Worm (Caenorhabditis elegans) whole organism, L2 larva: ENCODE data around the gene unc-27.

Experiments
- C34F6.9 ChIP-seq: fragments of 150-350 bp; optimal IDR thresholded peaks from 2 replicates; lab custom pipeline; 2014; ENCODE audit warnings: missing biosample characterization, missing genetic modification characterization
- F13H6.1 ChIP-seq: sonication (generic microtip); optimal IDR thresholded peaks from 2 replicates; lab custom pipeline; 2016; ENCODE audit warnings: missing genetic modification characterization, missing compliant biosample characterization
- R02D3.7 ChIP-seq: fragments of 150-350 bp; optimal IDR thresholded peaks from 2 replicates; lab custom pipeline; 2014; ENCODE audit warnings: missing biosample characterization, missing genetic modification characterization
- Y55F3AM.14 ChIP-seq: fragments of 200-800 bp; sonication (Bioruptor generic); optimal IDR thresholded peaks from 2 replicates; lab custom pipeline; 2018; ENCODE audit warnings: mild to moderate bottlenecking, missing genetic modification characterization, missing compliant biosample characterization
- alr-1 ChIP-seq: fragments of 150-350 bp; optimal IDR thresholded peaks from 2 replicates; lab custom pipeline; 2014; ENCODE audit warnings: missing biosample characterization, missing genetic modification characterization
- aly-2 ChIP-seq: fragments of 150-350 bp; optimal IDR thresholded peaks from 2 replicates; lab custom pipeline; 2014; ENCODE audit warnings: missing biosample characterization, missing genetic modification characterization
- ama-1 ChIP-seq: fragments of 150-350 bp; optimal IDR thresholded peaks from 2 replicates; lab custom pipeline; 2018; ENCODE audit warnings: inconsistent platforms
- blmp-1 ChIP-seq: sonication (generic microtip); optimal IDR thresholded peaks from 2 replicates; lab custom pipeline; 2017; ENCODE audit warnings: missing genetic modification characterization, mild to moderate bottlenecking, missing compliant biosample characterization, antibody characterized with exemption, moderate library complexity; ENCODE audit not compliant: insufficient read depth
- ceh-16 ChIP-seq: fragments of 150-350 bp; optimal IDR thresholded peaks from 2 replicates; lab custom pipeline; 2014; ENCODE audit warnings: missing biosample characterization, missing genetic modification characterization
- ceh-82 ChIP-seq: fragments of 150-350 bp; optimal IDR thresholded peaks from 2 replicates; lab custom pipeline; 2014; ENCODE audit warnings: missing biosample characterization, missing genetic modification characterization
- crh-2 ChIP-seq: sonication (generic microtip); optimal IDR thresholded peaks from 2 replicates; lab custom pipeline; 2017; ENCODE audit warnings: missing biosample characterization, missing genetic modification characterization
- dmd-4 ChIP-seq: sonication (generic microtip); optimal IDR thresholded peaks from 2 replicates; lab custom pipeline; 2017; ENCODE audit warnings: missing biosample characterization, missing genetic modification characterization
- egl-27 ChIP-seq: sonication (generic microtip); optimal IDR thresholded peaks from 3 replicates; lab custom pipeline; 2017; ENCODE audit warnings: missing biosample characterization, missing genetic modification reagents, missing genetic modification characterization
- elt-1 ChIP-seq: fragments of 150-350 bp; optimal IDR thresholded peaks from 2 replicates; lab custom pipeline; 2014; ENCODE audit warnings: missing biosample characterization, missing genetic modification characterization
- elt-3 ChIP-seq: sonication (generic microtip); optimal IDR thresholded peaks from 2 replicates; lab custom pipeline; 2017; ENCODE audit warnings: missing biosample characterization, missing genetic modification characterization
- fos-1 ChIP-seq: fragments of 150-350 bp; optimal IDR thresholded peaks from 2 replicates; lab custom pipeline; 2014; ENCODE audit warnings: missing biosample characterization, missing genetic modification characterization
- gmeb-1 ChIP-seq: fragments of 150-350 bp; optimal IDR thresholded peaks from 2 replicates; lab custom pipeline; 2014; ENCODE audit warnings: missing biosample characterization, missing genetic modification characterization
- lin-39 ChIP-seq: fragments of 150-350 bp; optimal IDR thresholded peaks from 2 replicates; lab custom pipeline; 2014; ENCODE audit warnings: missing biosample characterization, missing genetic modification reagents, missing genetic modification characterization
- lsy-2 ChIP-seq, 2 experiments: fragments of 150-350 bp in 1 of 2; sonication (generic microtip) in 1 of 2; optimal IDR thresholded peaks; 2 replicates each; lab custom pipeline; 2014 to 2017; ENCODE audit warnings: missing biosample characterization in 2 of 2, missing genetic modification characterization in 2 of 2
- mab-5 ChIP-seq: fragments of 150-350 bp; optimal IDR thresholded peaks from 2 replicates; lab custom pipeline; 2014; ENCODE audit warnings: missing biosample characterization, missing genetic modification characterization
- mbf-1 ChIP-seq: sonication (generic microtip); optimal IDR thresholded peaks from 2 replicates; lab custom pipeline; 2017; ENCODE audit warnings: missing biosample characterization, missing genetic modification characterization
- mdl-1 ChIP-seq, 2 experiments: fragments of 150-350 bp in 1 of 2; sonication (generic microtip) in 1 of 2; optimal IDR thresholded peaks; 2 replicates each; lab custom pipeline; 2017; ENCODE audit warnings: missing biosample characterization in 2 of 2, missing genetic modification characterization in 2 of 2
- nhr-10 ChIP-seq: sonication (generic microtip); optimal IDR thresholded peaks from 2 replicates; lab custom pipeline; 2017; ENCODE audit warnings: missing biosample characterization, missing genetic modification characterization
- nhr-11 ChIP-seq: fragments of 150-350 bp; optimal IDR thresholded peaks from 2 replicates; lab custom pipeline; 2014; ENCODE audit warnings: missing biosample characterization, missing genetic modification characterization
- nhr-12 ChIP-seq: fragments of 150-350 bp; optimal IDR thresholded peaks from 2 replicates; lab custom pipeline; 2014; ENCODE audit warnings: missing biosample characterization, missing genetic modification characterization
- nhr-129 ChIP-seq: fragments of 150-350 bp; optimal IDR thresholded peaks from 2 replicates; lab custom pipeline; 2014; ENCODE audit warnings: missing biosample characterization, missing genetic modification characterization
- nhr-21 ChIP-seq: fragments of 150-350 bp; optimal IDR thresholded peaks from 2 replicates; lab custom pipeline; 2014; ENCODE audit warnings: missing biosample characterization, missing genetic modification characterization
- nhr-23 ChIP-seq: fragments of 150-350 bp; optimal IDR thresholded peaks from 2 replicates; lab custom pipeline; 2014; ENCODE audit warnings: missing biosample characterization, missing genetic modification reagents, missing genetic modification characterization
- nhr-237 ChIP-seq: fragments of 150-350 bp; optimal IDR thresholded peaks from 2 replicates; lab custom pipeline; 2014; ENCODE audit warnings: missing biosample characterization, missing genetic modification characterization
- nhr-25 ChIP-seq: fragments of 150-350 bp; sonication (generic microtip); optimal IDR thresholded peaks from 3 replicates; lab custom pipeline; 2014; ENCODE audit warnings: missing biosample characterization, missing genetic modification characterization
- peb-1 ChIP-seq: fragments of 150-350 bp; optimal IDR thresholded peaks from 2 replicates; lab custom pipeline; 2014; ENCODE audit warnings: missing biosample characterization, missing genetic modification characterization
- sem-4 ChIP-seq: fragments of 150-350 bp; optimal IDR thresholded peaks from 2 replicates; lab custom pipeline; 2014; ENCODE audit warnings: missing biosample characterization, missing genetic modification reagents, missing genetic modification characterization
- sma-3 ChIP-seq: sonication (generic microtip); optimal IDR thresholded peaks from 2 replicates; lab custom pipeline; 2016; ENCODE audit warnings: missing genetic modification reagents, missing genetic modification characterization, missing compliant biosample characterization
- sma-9 ChIP-seq, 2 experiments: fragments of 150-350 bp in 1 of 2; sonication (generic microtip) in 1 of 2; optimal IDR thresholded peaks; 2 replicates each; lab custom pipeline; 2014 to 2016; ENCODE audit warnings: missing genetic modification characterization in 2 of 2, mild to moderate bottlenecking in 1 of 2, missing biosample characterization in 1 of 2, missing compliant biosample characterization in 1 of 2, missing genetic modification reagents in 1 of 2, moderate library complexity in 1 of 2
- snpc-4 ChIP-seq: fragments of 150-350 bp; optimal IDR thresholded peaks from 2 replicates; lab custom pipeline; 2014; ENCODE audit warnings: missing biosample characterization, missing genetic modification characterization
- unc-39 ChIP-seq: fragments of 150-350 bp; optimal IDR thresholded peaks from 2 replicates; lab custom pipeline; 2014; ENCODE audit warnings: missing biosample characterization, missing genetic modification characterization
- unc-55 ChIP-seq: fragments of 150-350 bp; sonication (generic microtip); optimal IDR thresholded peaks from 3 replicates; lab custom pipeline; 2014; ENCODE audit warnings: missing biosample characterization, missing genetic modification reagents, missing genetic modification characterization
- unc-62 ChIP-seq: fragments of 150-350 bp; optimal IDR thresholded peaks from 2 replicates; lab custom pipeline; 2014; ENCODE audit warnings: missing biosample characterization, missing genetic modification reagents, missing genetic modification characterization
- zag-1 ChIP-seq: fragments of 150-350 bp; optimal IDR thresholded peaks from 2 replicates; lab custom pipeline; 2014; ENCODE audit warnings: missing biosample characterization, missing genetic modification characterization
- ztf-1 ChIP-seq: fragments of 200-800 bp; sonication (Bioruptor generic); conservative IDR thresholded peaks from 2 replicates; pipeline ENCODE4 v1.3.6; 2022; ENCODE audit warnings: missing genetic modification characterization, missing compliant biosample characterization
- ztf-11 ChIP-seq: sonication (generic microtip); optimal IDR thresholded peaks from 2 replicates; lab custom pipeline; 2017; ENCODE audit warnings: missing biosample characterization, missing genetic modification characterization
- ztf-4 ChIP-seq: fragments of 150-350 bp; optimal IDR thresholded peaks from 2 replicates; lab custom pipeline; 2014; ENCODE audit warnings: missing biosample characterization, missing genetic modification characterization

Gene unc-27

DNA sequence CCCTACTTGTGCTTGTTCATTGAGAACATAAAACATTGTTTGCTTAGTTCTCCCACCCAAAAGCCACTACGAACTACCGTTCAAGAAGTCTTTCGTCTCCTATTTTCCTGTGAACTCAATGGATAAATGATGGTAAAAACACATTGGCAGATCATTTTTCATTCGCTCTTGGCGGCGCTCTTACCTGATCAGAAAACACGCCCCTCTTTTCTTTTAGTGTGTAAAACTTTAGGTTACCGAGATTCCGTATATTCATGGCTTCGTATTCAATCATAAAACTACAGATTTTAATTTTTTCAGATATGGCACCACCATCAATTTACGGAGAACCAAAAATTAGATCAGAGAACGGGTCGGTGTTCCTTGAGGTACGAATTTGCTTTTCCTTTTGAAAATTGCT is 25.6 kb upstream of the unc-27 start, which contains the start of gene zig-12:
TSS of gene zig-12 (plus strand) at position 301 of the 400 bp plus-strand sequence.
- TF ChIP-seq nhr-11 (tag; lab: Kevin White, UChicago) (no peak), aly-2 (no peak), nhr-23 (tag; lab: Kevin White, UChicago) (no peak), ztf-1 (no peak), unc-39 (no peak), nhr-237 (tag; lab: Kevin White, UChicago) (no peak), mdl-1 (tag; optimal IDR thresholded peaks at IDR 0.05; lab: Kevin White, UChicago) (no peak), sma-3 (GFP tag; lab: Kevin White, UChicago) (no peak), nhr-25 (tag; lab: Kevin White, UChicago) (no peak), fos-1 (tag; lab: Kevin White, UChicago) (no peak), alr-1 (no peak), gmeb-1 (tag; lab: Kevin White, UChicago) (no peak), ceh-82 (tag; lab: Kevin White, UChicago) (no peak), zag-1 (tag; lab: Kevin White, UChicago) (no peak), F13H6.1 (tag; lab: Kevin White, UChicago) (no peak), sem-4 (no peak), mbf-1 (tag; lab: Kevin White, UChicago) (no peak)

DNA sequence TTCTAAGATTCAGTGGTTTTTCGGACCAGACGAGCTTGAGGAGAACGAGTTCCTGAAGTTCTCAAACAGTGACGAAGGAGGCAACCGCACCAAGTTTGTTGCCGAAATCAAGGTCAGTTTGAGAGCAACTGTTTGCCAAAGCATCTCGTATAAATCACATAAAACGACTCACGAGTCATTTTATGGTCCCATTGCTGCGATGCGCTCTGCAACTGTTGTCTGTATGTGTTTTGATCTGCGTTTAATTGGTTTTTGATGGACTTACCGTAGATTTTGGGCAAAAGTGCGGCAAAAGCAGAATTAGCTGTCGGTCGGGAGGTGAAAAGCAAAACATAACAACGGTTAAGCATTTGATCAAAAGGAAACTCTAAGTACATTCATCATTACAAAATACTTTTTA is 25.2 kb upstream of the unc-27 start:
- no peak for TF ChIP-seq snpc-4 (tag; lab: Kevin White, UChicago)
- no peak for TF ChIP-seq unc-62
- no peak for TF ChIP-seq R02D3.7
- no peak for TF ChIP-seq nhr-21 (tag; lab: Kevin White, UChicago)
- peak; percentile 13 for TF ChIP-seq sma-9 (GFP tag; optimal IDR thresholded peaks at IDR 0.05; lab: Kevin White, UChicago)
- TF ChIP-seq sma-9 (tag; optimal IDR thresholded peaks at IDR 0.05; lab: Kevin White, UChicago): no peak
- no peak for TF ChIP-seq ztf-1
- TF ChIP-seq mdl-1 (tag; optimal IDR thresholded peaks at IDR 0.05; lab: Kevin White, UChicago): no peak
- no peak for TF ChIP-seq ztf-4 (tag; lab: Kevin White, UChicago)
- peak; percentile 42 for TF ChIP-seq mab-5 (tag; lab: Kevin White, UChicago)
- peak; percentile 28 for TF ChIP-seq nhr-129 (tag; lab: Kevin White, UChicago)
- TF ChIP-seq dmd-4 (tag; lab: Kevin White, UChicago): no peak
- TF ChIP-seq lsy-2 (tag; optimal IDR thresholded peaks at IDR 0.05; lab: Kevin White, UChicago): peak in 1 of 2 experiments; percentile 13
- no peak for TF ChIP-seq lin-39 (tag; lab: Kevin White, UChicago)
- TF ChIP-seq ceh-82 (tag; lab: Kevin White, UChicago): no peak
- no peak for TF ChIP-seq ceh-16 (tag; lab: Kevin White, UChicago)

DNA sequence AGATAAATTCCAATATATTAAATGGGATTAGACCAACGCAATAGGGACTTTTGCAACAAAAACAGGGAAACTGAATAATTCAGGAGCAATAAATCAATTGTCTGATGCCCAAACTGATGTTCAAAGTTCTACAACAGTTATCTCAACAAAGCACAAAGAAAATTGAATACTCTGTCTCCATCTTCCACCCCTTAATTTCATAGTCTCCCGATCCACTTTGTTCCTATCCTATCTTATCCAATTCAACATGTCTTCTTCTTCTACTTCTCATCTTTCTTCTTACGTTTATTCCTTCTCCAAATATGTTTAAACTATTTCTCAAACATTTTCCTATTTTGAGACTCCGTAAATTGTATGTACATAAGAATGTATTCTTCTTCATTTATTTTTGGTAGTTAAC is 18.9 kb upstream of the unc-27 start:
- TF ChIP-seq crh-2 (tag; lab: Kevin White, UChicago) (no peak), ama-1 (no peak), ceh-82 (tag; lab: Kevin White, UChicago) (no peak), sma-3 (GFP tag; lab: Kevin White, UChicago) (no peak), ztf-4 (tag; lab: Kevin White, UChicago) (no peak), unc-39 (no peak), R02D3.7 (no peak), nhr-12 (tag; lab: Kevin White, UChicago) (no peak), elt-3 (tag; lab: Kevin White, UChicago) (no peak), blmp-1 (tag; lab: Kevin White, UChicago) (no peak), fos-1 (tag; lab: Kevin White, UChicago) (no peak), unc-55 (GFP tag; lab: Kevin White, UChicago) (no peak)

DNA sequence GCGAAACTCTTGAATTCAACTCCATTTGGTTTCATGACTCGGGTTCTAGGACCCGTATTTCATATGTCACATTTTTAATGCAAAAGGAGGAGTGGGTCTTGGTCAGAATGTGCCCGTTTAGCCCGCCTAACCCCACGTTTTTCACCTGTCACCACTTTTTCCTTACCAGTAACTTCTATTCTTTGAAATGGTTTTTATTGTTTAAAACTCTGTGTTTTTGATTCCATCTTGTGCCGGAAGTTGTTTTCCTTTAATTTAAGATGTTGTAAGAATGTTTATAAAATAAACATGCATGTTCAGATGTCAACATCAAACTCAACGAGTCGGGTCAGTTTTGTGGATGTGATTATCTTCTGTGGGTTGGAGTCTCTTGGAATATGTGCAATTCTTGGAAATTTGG is 10.7 kb upstream of the unc-27 start, which contains the start of gene ZK721.4:
TSS of gene ZK721.4 (plus strand) at position 301 of the 400 bp plus-strand sequence.
- TF ChIP-seq crh-2 (tag; lab: Kevin White, UChicago) (no peak), unc-39 (no peak), mab-5 (tag; lab: Kevin White, UChicago) (no peak), mdl-1 (tag; optimal IDR thresholded peaks at IDR 0.05; lab: Kevin White, UChicago) (no peak), nhr-21 (tag; lab: Kevin White, UChicago) (no peak), egl-27 (no peak), ztf-11 (no peak), nhr-12 (tag; lab: Kevin White, UChicago) (no peak), Y55F3AM.14 (no peak), R02D3.7 (no peak), sma-9 (GFP tag; optimal IDR thresholded peaks at IDR 0.05; lab: Kevin White, UChicago) (no peak), sma-9 (tag; optimal IDR thresholded peaks at IDR 0.05; lab: Kevin White, UChicago) (no peak), nhr-10 (tag; lab: Kevin White, UChicago) (no peak), elt-1 (no peak), peb-1 (tag; lab: Kevin White, UChicago) (no peak), C34F6.9 (tag; lab: Kevin White, UChicago) (no peak)
